Worm (Caenorhabditis elegans) whole organism, mixed stage, embryonic: ENCODE measurements around the gene T23G7.2.

ENCODE experiments used
- blmp-1 ChIP-seq: fragments of 150-350 bp; optimal IDR thresholded peaks from 2 replicates; lab custom pipeline; 2014; ENCODE audit warnings: missing biosample characterization, missing genetic modification characterization
- ceh-83 ChIP-seq: fragments of 200-800 bp; sonication (Bioruptor generic); optimal IDR thresholded peaks from 2 replicates; lab custom pipeline; 2018; ENCODE audit warnings: mild to moderate bottlenecking, missing genetic modification characterization, missing compliant biosample characterization
- elt-1 ChIP-seq: sonication (generic microtip); optimal IDR thresholded peaks from 2 replicates; lab custom pipeline; 2017; ENCODE audit warnings: missing genetic modification characterization, mild to moderate bottlenecking, missing compliant biosample characterization, antibody characterized with exemption, moderate library complexity, borderline replicate concordance; ENCODE audit not compliant: insufficient read depth
- elt-3 ChIP-seq: fragments of 150-350 bp; optimal IDR thresholded peaks from 2 replicates; lab custom pipeline; 2014; ENCODE audit warnings: missing biosample characterization, missing genetic modification characterization
- lin-13 ChIP-seq: fragments of 150-350 bp; optimal IDR thresholded peaks from 2 replicates; lab custom pipeline; 2014; ENCODE audit warnings: missing biosample characterization, missing genetic modification characterization
- lsy-2 ChIP-seq: fragments of 150-350 bp; optimal IDR thresholded peaks from 2 replicates; lab custom pipeline; 2014; ENCODE audit warnings: missing biosample characterization, missing genetic modification characterization
- mep-1 ChIP-seq: fragments of 150-350 bp; optimal IDR thresholded peaks from 2 replicates; lab custom pipeline; 2017; ENCODE audit warnings: missing biosample characterization, missing genetic modification reagents, missing genetic modification characterization, inconsistent platforms
- nhr-237 ChIP-seq: fragments of 150-350 bp; optimal IDR thresholded peaks from 2 replicates; lab custom pipeline; 2014; ENCODE audit warnings: missing biosample characterization, missing genetic modification characterization
- sem-2 ChIP-seq: fragments of 200-800 bp; sonication (Bioruptor generic); optimal IDR thresholded peaks from 2 replicates; lab custom pipeline; 2018; ENCODE audit warnings: mild to moderate bottlenecking, missing genetic modification characterization, missing compliant biosample characterization
- snpc-4 ChIP-seq: fragments of 150-350 bp; optimal IDR thresholded peaks from 2 replicates; lab custom pipeline; 2014; ENCODE audit warnings: missing biosample characterization, missing genetic modification characterization
- sptf-1 ChIP-seq: sonication (generic microtip); optimal IDR thresholded peaks from 2 replicates; lab custom pipeline; 2017; ENCODE audit warnings: mild to moderate bottlenecking, missing genetic modification characterization, moderate library complexity, missing compliant biosample characterization
- unc-39 ChIP-seq: fragments of 150-350 bp; optimal IDR thresholded peaks from 2 replicates; lab custom pipeline; 2014; ENCODE audit warnings: missing biosample characterization, missing genetic modification characterization
- unc-62 ChIP-seq: fragments of 150-350 bp; optimal IDR thresholded peaks from 2 replicates; lab custom pipeline; 2014; ENCODE audit warnings: missing biosample characterization, missing genetic modification reagents, missing genetic modification characterization
- ztf-11 ChIP-seq: fragments of 150-350 bp; optimal IDR thresholded peaks from 2 replicates; lab custom pipeline; 2014; ENCODE audit warnings: missing biosample characterization, missing genetic modification characterization

DNA sequence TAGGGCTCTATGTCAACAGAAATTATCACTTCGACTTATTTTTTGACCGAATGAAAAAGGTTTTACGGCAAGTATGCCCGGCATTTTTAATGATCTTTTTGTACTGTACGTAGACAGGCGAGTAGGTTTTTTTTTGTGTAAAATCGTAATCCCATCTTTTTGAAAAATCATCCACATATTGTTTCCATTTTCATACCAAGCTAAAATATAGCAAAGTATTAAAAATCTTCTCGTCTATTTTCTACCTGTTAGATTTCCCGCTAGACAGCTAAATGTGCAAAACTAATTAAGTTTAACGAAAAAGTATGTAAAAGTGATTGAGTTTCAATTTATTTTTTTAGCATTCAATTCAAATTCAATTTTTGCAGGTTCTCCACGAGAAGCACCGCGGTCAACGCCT lies 41.4 kb downstream of the T23G7.2 start, which contains the start of gene C16D2.1:
- TF ChIP-seq elt-1 (tag; lab: Kevin White, UChicago) (no peak), unc-62 (GFP tag; lab: Kevin White, UChicago) (no peak), elt-3 (no peak), nhr-237 (tag; lab: Kevin White, UChicago) (no peak), ceh-83 (no peak), sem-2 (GFP tag; lab: Kevin White, UChicago) (no peak), unc-39 (tag; lab: Kevin White, UChicago) (no peak), ztf-11 (tag; lab: Kevin White, UChicago) (no peak), lin-13 (no peak), mep-1 (tag; lab: Kevin White, UChicago) (no peak), lsy-2 (tag; lab: Kevin White, UChicago) (no peak), blmp-1 (tag; lab: Kevin White, UChicago) (no peak), snpc-4 (tag; lab: Kevin White, UChicago) (no peak), sptf-1 (tag; lab: Kevin White, UChicago) (no peak)
